Fruit fly (Drosophila melanogaster) whole organism, embryonic: ENCODE measurements around the gene CG32187.

ENCODE experiments used
- Bdp1 ChIP-seq: fragments of 200-800 bp; sonication (Bioruptor generic); optimal IDR thresholded peaks from 3 replicates; lab custom pipeline; 2016; ENCODE audit warnings: missing biosample characterization, missing genetic modification characterization
- CG10959 ChIP-seq: fragments of 200-800 bp; sonication (Bioruptor generic); IDR thresholded peaks from 2 replicates; pipeline ENCODE4 v1.3.6; 2022; ENCODE audit warnings: missing biosample characterization, missing genetic modification characterization
- CG11398 ChIP-seq: fragments of 200-800 bp; sonication (Bioruptor generic); optimal IDR thresholded peaks from 2 replicates; lab custom pipeline; 2016; ENCODE audit warnings: missing biosample characterization, missing genetic modification characterization
- CG11504 ChIP-seq: fragments of 200-800 bp; sonication (Bioruptor generic); optimal IDR thresholded peaks from 3 replicates; lab custom pipeline; 2019; ENCODE audit warnings: missing biosample characterization, mild to moderate bottlenecking, missing genetic modification characterization, moderate library complexity
- CG13624 ChIP-seq: fragments of 200-800 bp; sonication (Bioruptor generic); optimal IDR thresholded peaks from 2 replicates; lab custom pipeline; 2016; ENCODE audit warnings: missing biosample characterization, missing genetic modification characterization
- CG13775 ChIP-seq: fragments of 200-800 bp; sonication (Bioruptor generic); optimal IDR thresholded peaks from 3 replicates; lab custom pipeline; 2017; ENCODE audit warnings: missing biosample characterization, mild to moderate bottlenecking, missing genetic modification characterization
- CG15601 ChIP-seq: fragments of 200-800 bp; sonication (Bioruptor generic); optimal IDR thresholded peaks from 3 replicates; lab custom pipeline; 2019; ENCODE audit warnings: missing biosample characterization, mild to moderate bottlenecking, missing genetic modification characterization, moderate library complexity
- CG30403 ChIP-seq: fragments of 200-800 bp; sonication (Bioruptor generic); optimal IDR thresholded peaks from 3 replicates; lab custom pipeline; 2016; ENCODE audit warnings: missing biosample characterization, missing genetic modification characterization
- CG3065 ChIP-seq: fragments of 200-800 bp; sonication (Bioruptor generic); optimal IDR thresholded peaks from 2 replicates; lab custom pipeline; 2016; ENCODE audit warnings: missing biosample characterization, missing genetic modification characterization
- CG31388 ChIP-seq: fragments of 200-800 bp; sonication (Bioruptor generic); optimal IDR thresholded peaks from 2 replicates; lab custom pipeline; 2016; ENCODE audit warnings: missing biosample characterization, missing genetic modification characterization
- CG4328 ChIP-seq: fragments of 200-800 bp; sonication (Bioruptor generic); optimal IDR thresholded peaks from 3 replicates; lab custom pipeline; 2017; ENCODE audit warnings: missing biosample characterization, missing genetic modification reagents, missing genetic modification characterization
- CG6254 ChIP-seq: fragments of 200-800 bp; sonication (Bioruptor generic); optimal IDR thresholded peaks from 3 replicates; lab custom pipeline; 2017; ENCODE audit warnings: mild to moderate bottlenecking, missing biosample characterization, missing genetic modification reagents, missing genetic modification characterization
- CG6689 ChIP-seq: fragments of 200-800 bp; sonication (Bioruptor generic); IDR thresholded peaks from 2 replicates; pipeline ENCODE4 v1.3.6; 2022; ENCODE audit warnings: missing biosample characterization, missing genetic modification characterization
- CG7987 ChIP-seq: fragments of 200-800 bp; sonication (Bioruptor generic); optimal IDR thresholded peaks from 2 replicates; lab custom pipeline; 2018; ENCODE audit warnings: missing biosample characterization, mild to moderate bottlenecking, missing genetic modification characterization, moderate library complexity
- CG8089 ChIP-seq: fragments of 200-800 bp; sonication (Bioruptor generic); optimal IDR thresholded peaks from 3 replicates; lab custom pipeline; 2016; ENCODE audit warnings: missing biosample characterization, missing genetic modification characterization
- CG8765 ChIP-seq: fragments of 200-800 bp; sonication (Bioruptor generic); IDR thresholded peaks from 2 replicates; pipeline ENCODE4 v1.3.6; 2022; ENCODE audit warnings: missing biosample characterization, missing genetic modification characterization
- Camta ChIP-seq: fragments of 200-800 bp; sonication (Bioruptor generic); optimal IDR thresholded peaks from 2 replicates; lab custom pipeline; 2016; ENCODE audit warnings: missing biosample characterization, missing genetic modification characterization
- D19A ChIP-seq: fragments of 200-800 bp; optimal IDR thresholded peaks from 3 replicates; lab custom pipeline; 2019; ENCODE audit warnings: missing biosample characterization, mild to moderate bottlenecking, missing genetic modification characterization, moderate library complexity
- Dbx ChIP-seq: fragments of 200-800 bp; sonication (Bioruptor generic); IDR thresholded peaks from 3 replicates; pipeline ENCODE4 v1.3.6; 2022; ENCODE audit warnings: missing biosample characterization, missing genetic modification characterization
- Deaf1 ChIP-seq: fragments of 200-800 bp; optimal IDR thresholded peaks from 3 replicates; lab custom pipeline; 2019; ENCODE audit warnings: missing biosample characterization, mild to moderate bottlenecking, missing genetic modification characterization, moderate library complexity
- E2f1 ChIP-seq: fragments of 200-800 bp; sonication (Bioruptor generic); IDR thresholded peaks from 2 replicates; pipeline ENCODE4 v1.3.6; 2022; ENCODE audit warnings: missing biosample characterization, missing genetic modification characterization
- Eip74EF ChIP-seq, 2 experiments: fragments of 200-800 bp in 1 of 2; fragments of >200 bp in 1 of 2; sonication (Bioruptor generic) in 1 of 2; optimal IDR thresholded peaks; 2 replicates each; lab custom pipeline; 2017 to 2019; ENCODE audit warnings: missing biosample characterization in 2 of 2, missing genetic modification characterization in 2 of 2, mild to moderate bottlenecking in 1 of 2, moderate library complexity in 1 of 2
- Ets65A ChIP-seq: fragments of 200-800 bp; sonication (Bioruptor generic); peaks from one replicate; lab custom pipeline; 2016; ENCODE audit warnings: missing biosample characterization, missing genetic modification characterization
- Ets97D ChIP-seq: fragments of 200-800 bp; sonication (Bioruptor generic); optimal IDR thresholded peaks from 3 replicates; lab custom pipeline; 2016; ENCODE audit warnings: missing biosample characterization, missing genetic modification characterization
- Fer1 ChIP-seq: fragments of 200-800 bp; sonication (Bioruptor generic); optimal IDR thresholded peaks from 2 replicates; lab custom pipeline; 2017; ENCODE audit warnings: missing biosample characterization, mild to moderate bottlenecking, missing genetic modification characterization
- Gsc ChIP-seq: fragments of 200-800 bp; sonication (Bioruptor generic); IDR thresholded peaks from 2 replicates; pipeline ENCODE4 v1.3.6; 2022; ENCODE audit warnings: missing biosample characterization, missing genetic modification characterization
- Hand ChIP-seq: fragments of 200-800 bp; sonication (Bioruptor generic); optimal IDR thresholded peaks from 2 replicates; lab custom pipeline; 2017; ENCODE audit warnings: mild to moderate bottlenecking, missing biosample characterization, missing genetic modification reagents, missing genetic modification characterization
- HmgZ ChIP-seq: fragments of 200-800 bp; sonication (Bioruptor generic); optimal IDR thresholded peaks from 2 replicates; lab custom pipeline; 2018; ENCODE audit warnings: missing biosample characterization, mild to moderate bottlenecking, missing genetic modification characterization
- Hr51 ChIP-seq, 2 experiments: fragments of 200-800 bp; sonication (Bioruptor generic); optimal IDR thresholded peaks; 2 replicates in 1 of 2; 3 replicates in 1 of 2; lab custom pipeline; 2016 to 2018; ENCODE audit warnings: missing biosample characterization in 2 of 2, missing genetic modification characterization in 2 of 2, mild to moderate bottlenecking in 1 of 2, moderate library complexity in 1 of 2
- Hsf ChIP-seq: fragments of 200-800 bp; sonication (Bioruptor generic); optimal IDR thresholded peaks from 3 replicates; lab custom pipeline; 2016; ENCODE audit warnings: missing biosample characterization, missing genetic modification characterization
- MBD-R2 ChIP-seq: fragments of 200-800 bp; sonication (Bioruptor generic); IDR thresholded peaks from 2 replicates; pipeline ENCODE4 v1.3.6; 2022; ENCODE audit warnings: missing biosample characterization, missing genetic modification characterization
- Mad ChIP-seq: fragments of 200-800 bp; sonication (Bioruptor generic); optimal IDR thresholded peaks from 2 replicates; lab custom pipeline; 2016; ENCODE audit warnings: missing biosample characterization, missing genetic modification characterization
- Meics ChIP-seq: fragments of 200-800 bp; sonication (Bioruptor generic); optimal IDR thresholded peaks from 2 replicates; lab custom pipeline; 2017; ENCODE audit warnings: missing biosample characterization, mild to moderate bottlenecking, missing genetic modification characterization
- Nf-YC ChIP-seq: fragments of 200-800 bp; optimal IDR thresholded peaks from 3 replicates; lab custom pipeline; 2019; ENCODE audit warnings: missing biosample characterization, mild to moderate bottlenecking, missing genetic modification characterization, moderate library complexity
- Usf ChIP-seq: fragments of 200-800 bp; sonication (Bioruptor generic); optimal IDR thresholded peaks from 2 replicates; lab custom pipeline; 2017; ENCODE audit warnings: missing genotype, missing biosample characterization, missing genetic modification characterization
- ara ChIP-seq: fragments of 200-800 bp; sonication (Bioruptor generic); IDR thresholded peaks from 2 replicates; pipeline ENCODE4 v1.3.6; 2022; ENCODE audit warnings: missing biosample characterization, missing genetic modification characterization
- ase ChIP-seq: fragments of 200-800 bp; sonication (Bioruptor generic); IDR thresholded peaks from 3 replicates; pipeline ENCODE4 v1.3.6; 2022; ENCODE audit warnings: missing biosample characterization, missing genetic modification characterization
- bsh ChIP-seq, 2 experiments: fragments of 200-800 bp; sonication (Bioruptor generic); optimal IDR thresholded peaks; 2 replicates each; lab custom pipeline; 2017 to 2018; ENCODE audit warnings: mild to moderate bottlenecking in 2 of 2, missing biosample characterization in 2 of 2, missing genetic modification characterization in 2 of 2, moderate library complexity in 1 of 2
- cwo ChIP-seq: fragments of 200-800 bp; sonication (Bioruptor generic); optimal IDR thresholded peaks from 3 replicates; lab custom pipeline; 2017; ENCODE audit warnings: missing biosample characterization, missing genetic modification characterization, mild to moderate bottlenecking, moderate library complexity, missing genetic modification reagents
- dm ChIP-seq: fragments of 200-800 bp; sonication (Bioruptor generic); optimal IDR thresholded peaks from 3 replicates; lab custom pipeline; 2016; ENCODE audit warnings: missing biosample characterization, missing genetic modification characterization
- fd102C ChIP-seq: fragments of 200-800 bp; sonication (Bioruptor generic); optimal IDR thresholded peaks from 2 replicates; lab custom pipeline; 2018; ENCODE audit warnings: missing biosample characterization, mild to moderate bottlenecking, missing genetic modification characterization, moderate library complexity
- hth ChIP-seq: fragments of >200 bp; optimal IDR thresholded peaks from 2 replicates; lab custom pipeline; 2017; ENCODE audit warnings: inconsistent platforms
- knrl ChIP-seq: fragments of 200-800 bp; sonication (Bioruptor generic); IDR thresholded peaks from 3 replicates; pipeline ENCODE4 v1.3.6; 2022; ENCODE audit warnings: missing biosample characterization, missing genetic modification characterization; ENCODE audit not compliant: partially characterized antibody
- shn ChIP-seq: fragments of 200-800 bp; sonication (Bioruptor generic); optimal IDR thresholded peaks from 3 replicates; lab custom pipeline; 2016; ENCODE audit warnings: missing biosample characterization, missing genetic modification characterization
- sisA ChIP-seq: fragments of 200-800 bp; sonication (Bioruptor generic); IDR thresholded peaks from 2 replicates; pipeline ENCODE4 v1.3.6; 2022; ENCODE audit warnings: missing biosample characterization, missing genetic modification characterization
- stwl ChIP-seq: fragments of 200-800 bp; sonication (Bioruptor generic); optimal IDR thresholded peaks from 3 replicates; lab custom pipeline; 2018; ENCODE audit warnings: missing biosample characterization, mild to moderate bottlenecking, missing genetic modification characterization, moderate library complexity
- tin ChIP-seq: fragments of 200-800 bp; sonication (Bioruptor generic); optimal IDR thresholded peaks from 3 replicates; lab custom pipeline; 2016; ENCODE audit warnings: missing biosample characterization, missing genetic modification characterization
- trem ChIP-seq: fragments of 200-800 bp; optimal IDR thresholded peaks from 3 replicates; lab custom pipeline; 2019; ENCODE audit warnings: missing biosample characterization, mild to moderate bottlenecking, missing genetic modification characterization, moderate library complexity
- z ChIP-seq: fragments of 200-800 bp; sonication (Bioruptor generic); IDR thresholded peaks from 3 replicates; pipeline ENCODE4 v1.3.6; 2022; ENCODE audit warnings: missing biosample characterization, missing genetic modification characterization

CG32187 gene

DNA sequence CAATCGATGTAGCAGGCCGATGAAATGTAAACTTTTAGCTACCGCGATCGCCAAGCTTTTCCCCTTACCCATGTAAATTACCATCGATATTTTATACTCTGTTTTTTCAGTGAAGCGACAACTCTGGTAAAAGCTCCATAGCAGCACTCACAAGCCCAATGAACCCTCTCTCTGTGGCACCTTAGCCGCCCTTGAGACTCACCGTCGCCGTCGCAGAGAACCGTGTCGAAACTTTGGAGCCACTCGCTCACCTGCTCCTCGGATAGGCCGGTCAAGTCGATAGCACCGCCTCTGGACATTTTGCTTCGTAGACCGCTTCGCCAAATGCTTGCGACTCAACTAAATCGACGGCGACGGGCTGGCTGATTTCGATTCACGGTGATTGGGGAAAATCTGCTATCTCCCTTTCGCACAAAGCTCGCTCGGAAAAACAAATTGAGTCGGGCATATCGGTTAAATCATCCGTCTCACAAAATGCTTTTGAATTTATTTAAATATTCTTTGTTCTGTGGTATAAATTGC is 35.0 kb upstream of the CG32187 start, which contains the start of gene CG5577 (continued):
- TF ChIP-seq CG13624, result peak; percentile 27
- TF ChIP-seq E2f1 (GFP tag; lab: Robert Waterston, UW), result no peak
- peak; percentile 69 for TF ChIP-seq D19A (tag; lab: Kevin White, UChicago)
- TF ChIP-seq stwl (tag; lab: Kevin White, UChicago), result peak; percentile 8
- peak; percentile 15; the same call in 1 of the 2 replicates for TF ChIP-seq MBD-R2
- peak; percentile 28 for TF ChIP-seq CG7987 (GFP tag; lab: Kevin White, UChicago)
- no peak for TF ChIP-seq Camta (GFP tag; lab: Kevin White, UChicago)
- TF ChIP-seq shn, result peak; percentile 16
- TF ChIP-seq CG13775 (GFP tag; lab: Kevin White, UChicago), result no peak
- TF ChIP-seq Deaf1 (tag; lab: Kevin White, UChicago), result peak; percentile 78
- no peak for TF ChIP-seq CG11398 (GFP tag; lab: Kevin White, UChicago)
- TF ChIP-seq Nf-YC (tag; lab: Kevin White, UChicago), result peak; percentile 90
- TF ChIP-seq Ets65A (GFP tag; lab: Kevin White, UChicago), result no peak
- TF ChIP-seq Bdp1 (GFP tag; lab: Kevin White, UChicago), result no peak
- TF ChIP-seq z (GFP tag; lab: Robert Waterston, UW), result 0 out of 3 replicates have a peak, but pooled peaks have one; percentile 47
- TF ChIP-seq HmgZ (tag; lab: Kevin White, UChicago), result peak; percentile 75
- peak; percentile 39; the same call in 1 of the 3 replicates for TF ChIP-seq ase
- TF ChIP-seq knrl (GFP tag; lab: Robert Waterston, UW), result peak; percentile 56; the same call in 2 of the 3 replicates
- TF ChIP-seq bsh (GFP tag; optimal IDR thresholded peaks at IDR 0.05; lab: Kevin White, UChicago), result no peak
- no peak for TF ChIP-seq Mad
- TF ChIP-seq CG10959 (GFP tag; lab: Robert Waterston, UW), result no peak
- peak; percentile 7 for TF ChIP-seq Hsf (GFP tag; lab: Kevin White, UChicago)
- TF ChIP-seq CG6689 (GFP tag; lab: Robert Waterston, UW), result peak; percentile 32; the same call in 1 of the 2 replicates
- TF ChIP-seq sisA (GFP tag; lab: Robert Waterston, UW), result no peak
- TF ChIP-seq Dbx (GFP tag; lab: Robert Waterston, UW), result peak; percentile 62; the same call in 1 of the 3 replicates
- peak; percentile 40 for TF ChIP-seq cwo (GFP tag; lab: Kevin White, UChicago)
- TF ChIP-seq trem (tag; lab: Kevin White, UChicago), result no peak
- no peak for TF ChIP-seq CG8089 (GFP tag; lab: Kevin White, UChicago)
- no peak for TF ChIP-seq hth
- no peak for TF ChIP-seq CG3065 (GFP tag; lab: Kevin White, UChicago)
- TF ChIP-seq CG30403, result no peak
- no peak for TF ChIP-seq Hand (GFP tag; lab: Kevin White, UChicago)
- TF ChIP-seq Usf (GFP tag; lab: Kevin White, UChicago), result no peak
- TF ChIP-seq, all 482 proteins: peak for 99

DNA sequence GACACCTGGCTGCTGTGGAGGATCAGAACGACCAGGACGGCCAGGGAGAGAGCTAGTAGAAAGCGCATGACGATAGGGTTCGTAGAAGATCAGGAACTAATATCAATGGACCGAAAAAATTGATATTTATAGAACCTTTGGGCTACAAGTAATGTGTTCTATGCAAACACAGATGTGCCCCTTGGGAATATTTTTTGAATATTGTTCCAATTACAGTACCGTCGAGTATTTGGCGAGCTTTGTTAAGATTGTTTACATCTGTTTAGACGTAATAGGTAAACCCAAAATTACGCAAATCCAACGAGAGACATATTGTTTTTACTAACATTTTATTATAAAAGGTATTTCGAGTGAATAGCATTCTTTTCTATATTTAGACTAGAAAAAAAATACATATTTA is 28.9 kb upstream of the CG32187 start, which contains the start of gene CG32189:
TSS of gene CG32189 (minus strand) at position 101 of the 400 bp plus-strand sequence.
- TF ChIP-seq tin (GFP tag; lab: Kevin White, UChicago) (no peak), Fer1 (no peak), dm (no peak), Hr51 (GFP tag; optimal IDR thresholded peaks at IDR 0.05; lab: Kevin White, UChicago) (no peak), ara (GFP tag; lab: Robert Waterston, UW) (no peak), CG8765 (no peak), fd102C (GFP tag; lab: Kevin White, UChicago) (no peak), Meics (GFP tag; lab: Kevin White, UChicago) (no peak), CG11504 (no peak), Ets97D (GFP tag; lab: Kevin White, UChicago) (no peak), sisA (GFP tag; lab: Robert Waterston, UW) (no peak), CG31388 (no peak), Gsc (GFP tag; lab: Robert Waterston, UW) (no peak), Eip74EF (GFP tag; optimal IDR thresholded peaks at IDR 0.05; lab: Kevin White, UChicago) (no peak), CG15601 (tag; lab: Kevin White, UChicago) (no peak), CG6254 (GFP tag; lab: Kevin White, UChicago) (no peak), CG4328 (GFP tag; lab: Kevin White, UChicago) (no peak)
